Worm (Caenorhabditis elegans): Measurements from ENCODE around the gene C07G3.8.

DNA sequence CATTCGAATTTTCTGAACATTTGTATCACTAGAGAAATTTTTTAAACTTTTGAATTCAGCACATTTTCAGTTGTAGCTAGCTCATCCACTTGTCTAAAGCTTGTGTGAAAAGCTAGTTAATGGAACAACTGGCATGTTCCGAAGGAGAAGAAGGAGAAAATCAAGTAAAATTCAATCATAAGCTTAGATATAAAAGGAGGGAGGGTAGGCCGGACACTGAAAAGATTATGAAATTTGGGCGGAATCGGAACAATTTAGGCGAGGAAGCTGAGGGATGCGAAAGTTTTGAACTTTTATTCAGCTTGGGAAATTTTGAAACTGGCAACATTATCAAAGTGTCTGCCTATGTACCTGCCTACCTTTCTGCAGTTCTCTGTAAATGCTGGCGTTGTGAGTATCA is 49.4 kb downstream of the C07G3.8 start:
- TF ChIP-seq ama-1 (optimal IDR thresholded peaks at IDR 0.05) (no peak), fos-1 (tag; optimal IDR thresholded peaks at IDR 0.05) (no peak)

Measured in whole organism, L1 larva.